Fruit fly (Drosophila melanogaster) whole organism, embryonic: Measurements from ENCODE around the gene ng4.

Experiments
- Adf1 ChIP-seq: fragments of 200-800 bp; sonication (Bioruptor generic); IDR thresholded peaks from 2 replicates; pipeline ENCODE4 v1.3.6; 2022; ENCODE audit warnings: missing biosample characterization, missing genetic modification characterization
- Atf3 ChIP-seq: fragments of 200-800 bp; sonication (Bioruptor generic); optimal IDR thresholded peaks from 3 replicates; lab custom pipeline; 2016; ENCODE audit warnings: missing biosample characterization, missing genetic modification characterization
- CG11723 ChIP-seq: fragments of 200-800 bp; sonication (Bioruptor generic); optimal IDR thresholded peaks from 2 replicates; lab custom pipeline; 2017; ENCODE audit warnings: missing biosample characterization, mild to moderate bottlenecking, missing genetic modification characterization
- CG12236 ChIP-seq: fragments of 200-800 bp; sonication (Bioruptor generic); optimal IDR thresholded peaks from 2 replicates; lab custom pipeline; 2016; ENCODE audit warnings: missing biosample characterization, missing genetic modification characterization
- CG12299 ChIP-seq: fragments of 200-800 bp; sonication (Bioruptor generic); optimal IDR thresholded peaks from 2 replicates; lab custom pipeline; 2018; ENCODE audit warnings: missing biosample characterization, mild to moderate bottlenecking, missing genetic modification characterization
- CG13287 ChIP-seq: fragments of 200-800 bp; sonication (Bioruptor generic); IDR thresholded peaks from 2 replicates; pipeline ENCODE4 v1.3.6; 2022; ENCODE audit warnings: missing biosample characterization, missing genetic modification characterization; ENCODE audit not compliant: partially characterized antibody
- CG17802 ChIP-seq: fragments of 200-800 bp; sonication (Bioruptor generic); optimal IDR thresholded peaks from 2 replicates; lab custom pipeline; 2018; ENCODE audit warnings: missing biosample characterization, mild to moderate bottlenecking, missing genetic modification characterization, moderate library complexity
- CG17829 ChIP-seq: fragments of 200-800 bp; optimal IDR thresholded peaks from 2 replicates; lab custom pipeline; 2019; ENCODE audit warnings: missing biosample characterization, mild to moderate bottlenecking, missing genetic modification characterization, moderate library complexity
- CG18476 ChIP-seq: fragments of 200-800 bp; sonication (Bioruptor generic); optimal IDR thresholded peaks from 2 replicates; lab custom pipeline; 2016; ENCODE audit warnings: missing biosample characterization, mild to moderate bottlenecking, missing genetic modification characterization
- CG2889 ChIP-seq: fragments of 200-800 bp; sonication (Bioruptor generic); IDR thresholded peaks from 3 replicates; pipeline ENCODE4 v1.3.6; 2022; ENCODE audit warnings: missing biosample characterization, missing genetic modification characterization
- CG30020 ChIP-seq: fragments of 200-800 bp; optimal IDR thresholded peaks from 2 replicates; lab custom pipeline; 2019; ENCODE audit warnings: missing biosample characterization, mild to moderate bottlenecking, missing genetic modification characterization, moderate library complexity
- CG30431 ChIP-seq: fragments of 200-800 bp; sonication (Bioruptor generic); optimal IDR thresholded peaks from 2 replicates; lab custom pipeline; 2017; ENCODE audit warnings: missing biosample characterization, missing genetic modification characterization
- CG31365 ChIP-seq: fragments of 200-800 bp; sonication (Bioruptor generic); optimal IDR thresholded peaks from 2 replicates; lab custom pipeline; 2018; ENCODE audit warnings: missing biosample characterization, mild to moderate bottlenecking, missing genetic modification characterization
- CG31441 ChIP-seq: fragments of 200-800 bp; sonication (Bioruptor generic); IDR thresholded peaks from 2 replicates; pipeline ENCODE4 v1.3.6; 2022; ENCODE audit warnings: missing biosample characterization, missing genetic modification characterization
- CG5953 ChIP-seq: fragments of 200-800 bp; sonication (Bioruptor generic); IDR thresholded peaks from 2 replicates; pipeline ENCODE4 v1.3.6; 2022; ENCODE audit warnings: missing biosample characterization, missing genetic modification characterization
- CG6175 ChIP-seq: fragments of 200-800 bp; sonication (Bioruptor generic); IDR thresholded peaks from 3 replicates; pipeline ENCODE4 v1.3.6; 2022; ENCODE audit warnings: missing biosample characterization, missing genetic modification characterization
- CG6272 ChIP-seq: fragments of 200-800 bp; sonication (Bioruptor generic); IDR thresholded peaks from 2 replicates; pipeline ENCODE4 v1.3.6; 2022; ENCODE audit warnings: missing biosample characterization, missing genetic modification characterization
- CG6689 ChIP-seq: fragments of 200-800 bp; sonication (Bioruptor generic); IDR thresholded peaks from 2 replicates; pipeline ENCODE4 v1.3.6; 2022; ENCODE audit warnings: missing biosample characterization, missing genetic modification characterization
- CG7745 ChIP-seq: fragments of 200-800 bp; sonication (Bioruptor generic); optimal IDR thresholded peaks from 2 replicates; lab custom pipeline; 2018; ENCODE audit warnings: missing biosample characterization, mild to moderate bottlenecking, missing genetic modification characterization, moderate library complexity
- CG9437 ChIP-seq: fragments of 200-800 bp; sonication (Bioruptor generic); optimal IDR thresholded peaks from 2 replicates; lab custom pipeline; 2018; ENCODE audit warnings: missing biosample characterization, mild to moderate bottlenecking, missing genetic modification characterization
- CG9727 ChIP-seq: fragments of 200-800 bp; sonication (Bioruptor generic); optimal IDR thresholded peaks from 3 replicates; lab custom pipeline; 2017; ENCODE audit warnings: missing biosample characterization, mild to moderate bottlenecking, missing genetic modification characterization
- Dip2 ChIP-seq: fragments of 200-800 bp; sonication (Bioruptor generic); IDR thresholded peaks from 2 replicates; pipeline ENCODE4 v1.3.6; 2022; ENCODE audit warnings: missing biosample characterization, missing genetic modification characterization
- Dip3 ChIP-seq: fragments of 200-800 bp; sonication (Bioruptor generic); optimal IDR thresholded peaks from 3 replicates; lab custom pipeline; 2016; ENCODE audit warnings: missing biosample characterization, missing genetic modification characterization
- Fer3 ChIP-seq: fragments of 200-800 bp; sonication (Bioruptor generic); optimal IDR thresholded peaks from 2 replicates; lab custom pipeline; 2018; ENCODE audit warnings: missing biosample characterization, mild to moderate bottlenecking, missing genetic modification characterization, moderate library complexity
- Gsc ChIP-seq: fragments of 200-800 bp; sonication (Bioruptor generic); IDR thresholded peaks from 2 replicates; pipeline ENCODE4 v1.3.6; 2022; ENCODE audit warnings: missing biosample characterization, missing genetic modification characterization
- H2.0 ChIP-seq: fragments of 200-800 bp; sonication (Bioruptor generic); IDR thresholded peaks from 2 replicates; pipeline ENCODE4 v1.3.6; 2022; ENCODE audit warnings: missing biosample characterization, missing genetic modification characterization
- HLHmδ ChIP-seq: fragments of 200-800 bp; sonication (Bioruptor generic); optimal IDR thresholded peaks from 2 replicates; lab custom pipeline; 2018; ENCODE audit warnings: missing biosample characterization, mild to moderate bottlenecking, missing genetic modification characterization, moderate library complexity
- Hr51 ChIP-seq, 2 experiments: fragments of 200-800 bp; sonication (Bioruptor generic); optimal IDR thresholded peaks; 2 replicates in 1 of 2; 3 replicates in 1 of 2; lab custom pipeline; 2016 to 2018; ENCODE audit warnings: missing biosample characterization in 2 of 2, missing genetic modification characterization in 2 of 2, mild to moderate bottlenecking in 1 of 2, moderate library complexity in 1 of 2
- Max ChIP-seq: fragments of 200-800 bp; sonication (Bioruptor generic); optimal IDR thresholded peaks from 2 replicates; lab custom pipeline; 2016; ENCODE audit warnings: missing biosample characterization, mild to moderate bottlenecking, missing genetic modification characterization
- NfI ChIP-seq: fragments of 200-800 bp; sonication (Bioruptor generic); optimal IDR thresholded peaks from 3 replicates; lab custom pipeline; 2018; ENCODE audit warnings: missing biosample characterization, mild to moderate bottlenecking, missing genetic modification characterization, moderate library complexity
- Scr ChIP-seq: fragments of 200-800 bp; sonication (Bioruptor generic); IDR thresholded peaks from 2 replicates; pipeline ENCODE4 v1.3.6; 2022; ENCODE audit warnings: missing biosample characterization, missing genetic modification characterization; ENCODE audit not compliant: partially characterized antibody
- Sry-δ ChIP-seq: fragments of 200-800 bp; sonication (Bioruptor generic); optimal IDR thresholded peaks from 2 replicates; lab custom pipeline; 2016; ENCODE audit warnings: missing biosample characterization, missing genetic modification characterization
- abd-A ChIP-seq: fragments of 200-800 bp; sonication (Bioruptor generic); optimal IDR thresholded peaks from 3 replicates; lab custom pipeline; 2019; ENCODE audit warnings: missing biosample characterization, mild to moderate bottlenecking, missing genetic modification characterization, moderate library complexity
- ap ChIP-seq: fragments of 200-800 bp; sonication (Bioruptor generic); IDR thresholded peaks from 2 replicates; pipeline ENCODE4 v1.3.6; 2022; ENCODE audit warnings: missing biosample characterization, missing genetic modification characterization
- cas ChIP-seq: fragments of 200-800 bp; sonication (Bioruptor generic); IDR thresholded peaks from 2 replicates; pipeline ENCODE4 v1.3.6; 2022; ENCODE audit warnings: missing biosample characterization, missing genetic modification characterization
- crp ChIP-seq, 2 experiments: fragments of 200-800 bp; sonication (Bioruptor generic); optimal IDR thresholded peaks; 2 replicates in 1 of 2; 3 replicates in 1 of 2; lab custom pipeline; 2017; ENCODE audit warnings: missing biosample characterization in 2 of 2, missing genetic modification characterization in 2 of 2, mild to moderate bottlenecking in 1 of 2, moderate library complexity in 1 of 2
- cwo ChIP-seq: fragments of 200-800 bp; sonication (Bioruptor generic); optimal IDR thresholded peaks from 3 replicates; lab custom pipeline; 2017; ENCODE audit warnings: missing biosample characterization, missing genetic modification characterization, mild to moderate bottlenecking, moderate library complexity, missing genetic modification reagents
- ems ChIP-seq: fragments of 200-800 bp; sonication (Bioruptor generic); optimal IDR thresholded peaks from 3 replicates; lab custom pipeline; 2016; ENCODE audit warnings: missing biosample characterization, missing genetic modification characterization
- fru ChIP-seq: fragments of >200 bp; optimal IDR thresholded peaks from 2 replicates; lab custom pipeline; 2017
- h ChIP-seq: fragments of >200 bp; optimal IDR thresholded peaks from 2 replicates; lab custom pipeline; 2017
- hkb ChIP-seq, 2 experiments: fragments of 200-800 bp in 1 of 2; fragments of >200 bp in 1 of 2; sonication (Bioruptor generic) in 1 of 2; IDR thresholded peaks in 1 of 2; optimal IDR thresholded peaks in 1 of 2; 2 replicates each; pipeline versions ENCODE4 v1.3.6 to Lab custom; 2017 to 2022; ENCODE audit warnings: missing biosample characterization in 1 of 2, missing genetic modification characterization in 1 of 2
- luna ChIP-seq: fragments of 200-800 bp; sonication (Bioruptor generic); optimal IDR thresholded peaks from 2 replicates; lab custom pipeline; 2016; ENCODE audit warnings: missing biosample characterization, missing genetic modification characterization
- nau ChIP-seq: fragments of 200-800 bp; sonication (Bioruptor generic); optimal IDR thresholded peaks from 3 replicates; lab custom pipeline; 2017; ENCODE audit warnings: missing biosample characterization, mild to moderate bottlenecking, missing genetic modification characterization, missing genetic modification reagents
- salm ChIP-seq: fragments of 200-800 bp; sonication (Bioruptor generic); optimal IDR thresholded peaks from 2 replicates; lab custom pipeline; 2018; ENCODE audit warnings: missing biosample characterization, mild to moderate bottlenecking, missing genetic modification characterization
- sd ChIP-seq: fragments of 200-800 bp; sonication (Bioruptor generic); optimal IDR thresholded peaks from 3 replicates; lab custom pipeline; 2018; ENCODE audit warnings: missing biosample characterization, mild to moderate bottlenecking, missing genetic modification characterization, moderate library complexity
- sens ChIP-seq: fragments of 200-800 bp; sonication (Bioruptor generic); peaks from one replicate; lab custom pipeline; 2016; ENCODE audit warnings: missing biosample characterization, missing genetic modification characterization
- so ChIP-seq: fragments of 200-800 bp; sonication (Bioruptor generic); IDR thresholded peaks from 3 replicates; pipeline ENCODE4 v1.3.6; 2022; ENCODE audit warnings: missing biosample characterization, missing genetic modification characterization
- tap ChIP-seq: fragments of 200-800 bp; optimal IDR thresholded peaks from 3 replicates; lab custom pipeline; 2019; ENCODE audit warnings: missing biosample characterization, mild to moderate bottlenecking, missing genetic modification characterization, moderate library complexity
- usp ChIP-seq: fragments of >200 bp; optimal IDR thresholded peaks from 2 replicates; lab custom pipeline; 2017; ENCODE audit warnings: missing biosample characterization, missing genetic modification characterization

The ng4 gene

DNA sequence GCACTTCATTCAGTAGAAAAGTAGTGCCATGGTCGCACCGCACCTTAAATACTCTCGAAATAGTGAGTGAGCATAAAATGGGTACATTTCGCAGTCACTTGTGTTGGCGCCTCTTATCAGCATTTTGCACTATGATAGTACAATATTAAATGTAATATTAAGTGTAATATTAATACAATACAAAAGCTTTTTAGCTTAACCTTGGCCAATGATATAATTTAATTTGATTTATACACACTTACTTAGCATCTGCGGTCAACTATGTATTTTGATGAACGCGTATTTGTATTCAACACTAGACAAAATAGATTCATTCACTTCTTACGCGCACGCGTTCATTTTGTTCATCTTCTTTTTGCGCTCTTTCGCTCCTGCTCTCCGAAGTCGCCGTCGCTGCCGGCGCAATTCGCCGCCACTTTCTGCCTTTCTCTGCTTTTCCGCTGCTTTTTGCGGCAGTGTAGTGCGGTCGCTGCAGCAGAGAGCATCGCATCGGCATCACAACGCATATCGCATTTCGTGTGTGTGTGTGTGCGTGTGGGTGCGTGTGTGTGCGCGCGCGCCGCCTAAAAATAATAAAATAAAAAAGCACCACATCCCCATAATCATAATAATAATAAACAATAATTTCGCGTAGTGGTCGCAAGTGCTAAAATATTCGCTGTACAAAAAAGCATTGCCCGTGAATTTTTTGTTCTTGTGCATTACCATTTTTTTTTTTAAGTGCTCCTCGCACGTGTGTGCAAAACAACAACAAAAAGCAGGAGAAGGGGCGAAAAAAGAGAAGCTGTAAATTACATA lies 45.1 kb upstream of the ng4 start (continued):
- peak; percentile 8 for TF ChIP-seq ems (GFP tag; lab: Kevin White, UChicago)
- TF ChIP-seq cas (GFP tag; lab: Robert Waterston, UW): no peak
- no peak for TF ChIP-seq h (lab: Kevin White, UChicago)
- TF ChIP-seq CG31365: no peak
- TF ChIP-seq Max (GFP tag; lab: Kevin White, UChicago): peak; percentile 7
- TF ChIP-seq CG2889 (GFP tag; lab: Robert Waterston, UW): peak; percentile 18; the same call in 1 of the 3 replicates
- no peak for TF ChIP-seq CG17829 (tag; lab: Kevin White, UChicago)
- peak; percentile 91 for TF ChIP-seq Adf1 (GFP tag; lab: Robert Waterston, UW)
- no peak for TF ChIP-seq salm (tag; lab: Kevin White, UChicago)
- TF ChIP-seq CG5953 (GFP tag; lab: Robert Waterston, UW): peak; percentile 25; the same call in 1 of the 2 replicates
- TF ChIP-seq Sry-δ (GFP tag; lab: Kevin White, UChicago): no peak
- TF ChIP-seq so (GFP tag; lab: Robert Waterston, UW): peak; percentile 38; the same call in 1 of the 3 replicates
- no peak for TF ChIP-seq CG30431 (GFP tag; lab: Kevin White, UChicago)
- 0 out of 2 replicates have a peak, but pooled peaks have one; percentile 9 for TF ChIP-seq CG13287 (GFP tag; lab: Robert Waterston, UW)
- no peak for TF ChIP-seq Dip2 (GFP tag; lab: Robert Waterston, UW)
- TF ChIP-seq Fer3 (tag; lab: Kevin White, UChicago): peak; percentile 22
- no peak for TF ChIP-seq Gsc (GFP tag; lab: Robert Waterston, UW)
- TF ChIP-seq CG30020 (tag; lab: Kevin White, UChicago): no peak
- TF ChIP-seq CG9727: no peak
- peak; percentile 32; the same call in 1 of the 2 replicates for TF ChIP-seq CG6689
- no peak for TF ChIP-seq nau (GFP tag; lab: Kevin White, UChicago)
- TF ChIP-seq tap (tag; lab: Kevin White, UChicago): no peak
- TF ChIP-seq fru (lab: Kevin White, UChicago): no peak
- peak; percentile 16 for TF ChIP-seq abd-A (tag; lab: Kevin White, UChicago)
- no peak for TF ChIP-seq Scr (GFP tag; lab: Robert Waterston, UW)
- no peak for TF ChIP-seq Dip3 (GFP tag; lab: Kevin White, UChicago)
- peak; percentile 28 for TF ChIP-seq NfI
- no peak for TF ChIP-seq Atf3 (GFP tag; lab: Kevin White, UChicago)
- no peak for TF ChIP-seq CG12236 (GFP tag; lab: Kevin White, UChicago)
- TF ChIP-seq sens (GFP tag; lab: Kevin White, UChicago): peak; percentile 87
- TF ChIP-seq hkb (optimal IDR thresholded peaks at IDR 0.05; lab: Kevin White, UChicago): no peak
- TF ChIP-seq hkb (GFP tag; IDR thresholded peaks at IDR 0.05; lab: Robert Waterston, UW): peak; percentile 31; the same call in 1 of the 2 replicates
- peak in 1 of 2 experiments; percentile 50 for TF ChIP-seq Hr51 (GFP tag; optimal IDR thresholded peaks at IDR 0.05; lab: Kevin White, UChicago)
- no peak for TF ChIP-seq sd
- peak; percentile 30; the same call in 1 of the 2 replicates for TF ChIP-seq CG6272
- no peak for TF ChIP-seq CG18476 (GFP tag; lab: Kevin White, UChicago)
- no peak for TF ChIP-seq CG12299
- TF ChIP-seq CG17802 (tag; lab: Kevin White, UChicago): no peak
- peak; percentile 40 for TF ChIP-seq CG9437 (GFP tag; lab: Kevin White, UChicago)
- no peak for TF ChIP-seq crp (GFP tag; optimal IDR thresholded peaks at IDR 0.05; lab: Kevin White, UChicago)
- TF ChIP-seq CG6175 (GFP tag; lab: Robert Waterston, UW): no peak
- TF ChIP-seq ap: no peak
- TF ChIP-seq HLHmδ: no peak
- no peak for TF ChIP-seq usp
- no peak for TF ChIP-seq CG7745 (tag; lab: Kevin White, UChicago)
- no peak for TF ChIP-seq luna
- peak; percentile 66 for TF ChIP-seq cwo (GFP tag; lab: Kevin White, UChicago)
- TF ChIP-seq CG31441 (GFP tag; lab: Robert Waterston, UW): peak; percentile 41
- no peak for TF ChIP-seq CG11723
- 0 out of 2 replicates have a peak, but pooled peaks have one; percentile 25 for TF ChIP-seq H2.0
